Fruit fly (Drosophila melanogaster) S2 (cell line): ENCODE data around the gene CG5510.

Experiments used
- CG8478 ChIP-seq: fragments of >200 bp; optimal IDR thresholded peaks from 2 replicates; lab custom pipeline; 2018
- CTCF ChIP-seq, 2 experiments: fragments of >200 bp; optimal IDR thresholded peaks; 2 replicates each; lab custom pipeline; 2018

CG5510 gene

dm6 chr3R:24169362-24169761, at the start of gene CG5510:
TSS of gene CG5510 (minus strand) at chr3R:24169562.
- TF ChIP-seq CG8478 (lab: Kevin White, UChicago) (no peak), CTCF (optimal IDR thresholded peaks at IDR 0.05; lab: Kevin White, UChicago) (peak in 1 of 2 experiments; percentile 14)

dm6 chr3R:24219093-24219492, 49.7 kb upstream of the CG5510 start:
- TF ChIP-seq CTCF (optimal IDR thresholded peaks at IDR 0.05; lab: Kevin White, UChicago) (no peak), CG8478 (lab: Kevin White, UChicago) (no peak)

- TF ChIP-seq CG8478 (lab: Kevin White, UChicago), result no peak
- no peak for TF ChIP-seq CTCF (optimal IDR thresholded peaks at IDR 0.05; lab: Kevin White, UChicago)
Measured at dm6 chr3R:24218565-24218964, 49.2 kb upstream of the CG5510 start, which contains the start of gene CG17786. TSS of gene CG17786 (minus strand) at chr3R:24218718.

dm6 chr3R:24216017-24216416, 46.7 kb upstream of the CG5510 start:
- no peak for TF ChIP-seq CG8478 (lab: Kevin White, UChicago)
- no peak for TF ChIP-seq CTCF (optimal IDR thresholded peaks at IDR 0.05; lab: Kevin White, UChicago)

dm6 chr3R:24213644-24214043, 44.3 kb upstream of the CG5510 start:
- no peak for TF ChIP-seq CTCF (optimal IDR thresholded peaks at IDR 0.05; lab: Kevin White, UChicago)
- no peak for TF ChIP-seq CG8478 (lab: Kevin White, UChicago)

- TF ChIP-seq CG8478 (lab: Kevin White, UChicago), result no peak
- TF ChIP-seq CTCF (optimal IDR thresholded peaks at IDR 0.05; lab: Kevin White, UChicago), result no peak
Measured at dm6 chr3R:24206341-24207114, 37.2 kb upstream of the CG5510 start.

DNA sequence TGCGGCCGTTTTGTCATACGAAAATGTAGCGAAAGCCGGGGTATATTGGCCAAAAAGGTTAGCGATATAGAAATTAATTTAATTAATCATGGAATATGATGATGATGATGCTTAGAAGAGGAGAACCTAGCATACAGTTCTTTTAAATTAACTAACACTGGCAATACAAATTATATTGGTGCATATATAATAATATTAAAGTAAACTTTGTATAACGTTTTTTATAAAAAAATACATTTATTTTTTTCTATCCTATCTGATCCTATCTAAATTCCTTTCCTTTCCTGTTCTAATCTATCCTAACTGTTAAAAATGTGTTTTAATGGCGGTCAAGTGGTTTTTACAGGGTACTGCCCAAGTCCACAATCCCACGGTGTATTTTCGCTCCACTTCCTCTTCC, 36.6 kb upstream of the CG5510 start:
- TF ChIP-seq CG8478 (lab: Kevin White, UChicago) (no peak), CTCF (optimal IDR thresholded peaks at IDR 0.05; lab: Kevin White, UChicago) (no peak)

DNA sequence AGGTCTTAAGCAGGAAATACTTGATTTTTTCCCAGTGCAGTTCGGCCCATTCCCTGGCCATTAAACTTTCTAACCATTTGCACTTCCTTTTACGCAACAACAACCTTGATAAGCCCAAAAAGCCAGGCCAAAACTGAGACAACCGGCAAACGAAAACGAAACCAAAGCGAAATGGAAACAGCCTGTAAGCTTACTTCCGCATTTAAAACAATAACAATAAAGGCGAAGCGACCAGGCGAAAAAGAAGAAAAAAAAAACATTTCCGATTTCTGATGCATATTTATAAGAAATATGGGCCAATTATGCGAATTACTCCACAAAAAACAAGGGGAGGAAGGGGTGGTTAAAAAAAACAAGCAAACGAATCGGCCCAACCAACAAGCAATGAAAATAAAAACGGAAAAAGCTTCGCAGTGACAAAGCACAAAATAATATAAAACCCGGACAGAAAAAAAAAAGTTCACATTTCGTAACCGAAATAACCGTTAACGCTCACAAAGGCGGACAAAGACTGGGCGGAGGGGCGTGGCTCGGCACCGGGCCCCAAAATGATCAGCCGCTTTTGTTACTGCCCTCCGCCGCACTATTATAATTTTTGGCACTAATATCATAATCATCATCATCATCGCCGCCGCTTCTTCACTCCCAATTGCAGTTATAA, 36.0 kb upstream of the CG5510 start:
- no peak for TF ChIP-seq CTCF (optimal IDR thresholded peaks at IDR 0.05; lab: Kevin White, UChicago)
- no peak for TF ChIP-seq CG8478 (lab: Kevin White, UChicago)

DNA sequence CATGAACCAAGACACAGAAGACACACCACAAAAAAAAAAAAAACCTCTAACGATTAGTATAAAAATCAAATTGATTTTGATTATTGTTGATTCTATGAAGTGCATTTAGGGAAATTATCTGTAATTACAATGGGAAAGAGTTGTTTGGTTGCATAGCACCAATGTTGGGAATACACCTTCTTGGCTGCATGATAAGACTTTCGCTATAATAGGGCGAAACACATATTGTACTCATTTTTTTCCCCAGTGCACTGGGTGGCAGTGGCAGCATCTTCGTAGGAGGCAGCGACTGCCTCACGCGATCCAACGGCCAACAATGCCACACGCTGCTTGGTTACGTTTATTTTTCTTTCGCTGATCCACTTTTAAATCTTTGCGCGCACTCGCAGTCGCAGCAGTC, 34.7 kb upstream of the CG5510 start:
- TF ChIP-seq CG8478 (lab: Kevin White, UChicago) (no peak), CTCF (optimal IDR thresholded peaks at IDR 0.05; lab: Kevin White, UChicago) (no peak)

DNA sequence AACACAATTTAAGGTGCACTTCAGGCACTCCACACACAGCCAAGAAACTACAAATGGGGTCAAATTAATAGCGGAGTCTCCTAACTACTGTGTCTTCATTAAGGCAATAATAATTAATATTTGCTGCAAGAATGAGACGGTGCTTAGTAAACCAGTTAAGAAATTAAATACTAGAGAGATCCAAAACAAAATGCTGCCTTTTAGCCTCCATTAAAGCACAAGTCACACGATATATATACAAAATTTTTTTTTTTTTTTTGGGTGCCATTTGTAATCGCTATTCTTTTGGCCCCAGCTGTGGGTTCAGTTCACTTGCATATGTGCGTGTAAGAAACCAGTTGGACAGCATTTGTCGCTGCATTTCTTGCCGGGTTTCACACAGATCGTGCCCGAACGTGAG, 34.1 kb upstream of the CG5510 start:
- no peak for TF ChIP-seq CG8478 (lab: Kevin White, UChicago)
- no peak for TF ChIP-seq CTCF (optimal IDR thresholded peaks at IDR 0.05; lab: Kevin White, UChicago)

DNA sequence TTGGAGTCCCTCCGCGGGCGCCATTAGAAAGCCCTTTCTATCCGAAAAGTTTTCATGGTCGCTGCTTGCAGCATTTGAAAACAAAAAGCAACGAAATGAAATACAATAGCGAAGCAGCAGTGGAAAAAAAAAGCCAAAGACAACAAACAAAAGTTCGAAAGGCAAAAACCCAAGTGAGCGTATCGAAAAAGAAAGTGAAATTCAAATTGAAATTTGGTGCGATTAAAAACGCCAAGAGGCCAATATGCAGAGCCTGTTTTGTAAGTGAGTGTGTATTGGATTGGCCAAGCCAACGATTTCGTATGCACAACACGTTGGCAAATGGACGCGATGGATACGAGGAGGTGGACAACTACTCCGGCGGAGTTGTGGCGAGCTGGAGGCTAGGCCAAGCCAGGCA, 33.4 kb upstream of the CG5510 start:
- TF ChIP-seq CTCF (optimal IDR thresholded peaks at IDR 0.05; lab: Kevin White, UChicago) (no peak), CG8478 (lab: Kevin White, UChicago) (no peak)

DNA sequence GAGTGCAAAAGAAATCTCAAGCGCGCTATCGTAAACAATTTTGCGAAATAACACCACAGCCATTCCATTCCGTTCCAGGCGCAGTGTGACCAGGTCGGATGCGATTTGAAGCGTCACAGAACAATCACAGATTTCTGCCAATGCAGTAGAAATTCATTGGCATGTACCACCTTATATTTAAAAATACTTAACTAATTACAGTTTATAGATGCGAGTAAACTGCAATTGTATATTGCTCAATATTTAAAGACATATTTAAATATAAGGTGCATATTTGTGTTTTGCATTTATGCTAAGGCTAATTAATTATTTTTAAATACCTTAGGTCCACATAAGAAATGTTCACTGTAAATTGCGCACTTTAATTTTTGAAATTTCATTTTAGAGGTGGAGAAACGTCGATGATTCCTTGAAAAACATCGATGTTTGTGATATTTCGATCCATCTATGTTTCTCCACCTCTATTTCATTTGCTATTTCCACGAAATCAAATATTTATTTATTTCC, 24.1 kb upstream of the CG5510 start, which contains the start of the genes SMC6 and CG6204:
TSS of gene SMC6 (minus strand) at position 51 of the 507 bp plus-strand sequence.
TSS of gene CG6204 (plus strand) at position 460 of the 507 bp plus-strand sequence.
- TF ChIP-seq CTCF (optimal IDR thresholded peaks at IDR 0.05; lab: Kevin White, UChicago) (no peak), CG8478 (lab: Kevin White, UChicago) (no peak)

- TF ChIP-seq CTCF (optimal IDR thresholded peaks at IDR 0.05; lab: Kevin White, UChicago) (no peak), CG8478 (lab: Kevin White, UChicago) (no peak)
Measured at dm6 chr3R:24188619-24189018, 19.3 kb upstream of the CG5510 start, which contains the start of gene CG5515. TSS of gene CG5515 (minus strand) at chr3R:24188896.

DNA sequence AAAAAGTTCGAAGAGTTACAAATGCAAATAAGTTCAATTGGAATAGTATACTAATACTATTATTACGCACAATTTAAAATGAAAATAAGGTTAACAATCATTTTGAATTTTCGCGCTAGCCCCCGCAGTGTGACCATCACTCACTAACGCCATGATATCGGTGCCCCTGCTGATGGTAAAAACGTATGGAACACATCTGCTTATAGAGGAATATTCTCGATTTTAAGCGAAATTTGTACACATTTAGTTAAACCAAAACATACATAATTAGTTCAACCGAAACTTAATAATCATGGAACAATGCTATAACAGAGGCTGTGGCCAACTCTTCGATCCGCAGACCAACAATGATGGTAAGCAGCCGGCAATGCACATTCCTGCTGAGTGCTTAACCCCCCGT, 16.8 kb upstream of the CG5510 start, which contains the start of gene mora:
TSS of gene mora (plus strand) at position 172 of the 400 bp plus-strand sequence.
- TF ChIP-seq CG8478 (lab: Kevin White, UChicago), result no peak
- no peak for TF ChIP-seq CTCF (optimal IDR thresholded peaks at IDR 0.05; lab: Kevin White, UChicago)

DNA sequence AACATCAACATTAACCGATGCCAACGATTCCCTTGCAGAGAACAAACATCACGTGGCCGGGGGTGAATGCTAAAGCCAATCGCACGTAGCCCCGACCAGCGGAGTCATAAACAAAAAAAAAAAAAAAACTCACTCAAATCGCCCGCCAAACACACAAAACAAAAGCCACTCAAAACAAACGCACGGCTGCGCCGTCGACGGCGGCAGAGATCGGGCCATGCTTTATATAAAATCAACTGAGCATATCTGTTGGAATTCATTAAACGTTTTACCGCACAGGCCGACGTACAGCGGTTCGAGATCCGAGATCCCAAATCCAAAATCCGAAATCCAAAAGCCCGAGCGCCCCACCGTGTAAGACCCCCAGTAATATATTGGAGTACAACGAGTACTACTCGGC, 3.0 kb upstream of the CG5510 start, which contains the start of gene CG13606:
TSS of gene CG13606 (plus strand) at position 250 of the 400 bp plus-strand sequence.
- no peak for TF ChIP-seq CTCF (optimal IDR thresholded peaks at IDR 0.05; lab: Kevin White, UChicago)
- no peak for TF ChIP-seq CG8478 (lab: Kevin White, UChicago)
